Worm (Caenorhabditis elegans) whole organism, midembryonic: Measurements from ENCODE around the gene nas-9.

Experiments used
- cog-1 ChIP-seq: sonication (generic microtip); optimal IDR thresholded peaks from 2 replicates; lab custom pipeline; 2016; ENCODE audit warnings: missing genetic modification characterization, missing compliant biosample characterization
- klf-2 ChIP-seq: fragments of 200-800 bp; sonication (Bioruptor generic); conservative IDR thresholded peaks from 2 replicates; pipeline ENCODE4 v1.3.6; 2022; ENCODE audit warnings: missing genetic modification reagents, missing genetic modification characterization, missing compliant biosample characterization
- ref-1 ChIP-seq: fragments of 200-800 bp; sonication (Bioruptor generic); conservative IDR thresholded peaks from 2 replicates; pipeline ENCODE4 v1.3.6; 2022; ENCODE audit warnings: missing genetic modification reagents, missing genetic modification characterization, missing compliant biosample characterization
- ztf-29 ChIP-seq: fragments of 200-800 bp; sonication (Bioruptor generic); IDR thresholded peaks from 2 replicates; pipeline ENCODE4 v1.3.6; 2022; ENCODE audit warnings: missing genetic modification reagents, missing genetic modification characterization, missing compliant biosample characterization

- TF ChIP-seq klf-2 (GFP tag; lab: Robert Waterston, UW) (no peak), ztf-29 (GFP tag; lab: Robert Waterston, UW) (no peak), ref-1 (GFP tag; lab: Robert Waterston, UW) (no peak), cog-1 (no peak)
These were observed at the start of gene nas-9 for ce11 chrV:4839913-4840312.
